Worm (Caenorhabditis elegans): ENCODE results near the gene ran-3.
A peak's percentile ranks its signal among the peaks of the same experiment; 100 is the strongest.

ran-3 gene

DNA sequence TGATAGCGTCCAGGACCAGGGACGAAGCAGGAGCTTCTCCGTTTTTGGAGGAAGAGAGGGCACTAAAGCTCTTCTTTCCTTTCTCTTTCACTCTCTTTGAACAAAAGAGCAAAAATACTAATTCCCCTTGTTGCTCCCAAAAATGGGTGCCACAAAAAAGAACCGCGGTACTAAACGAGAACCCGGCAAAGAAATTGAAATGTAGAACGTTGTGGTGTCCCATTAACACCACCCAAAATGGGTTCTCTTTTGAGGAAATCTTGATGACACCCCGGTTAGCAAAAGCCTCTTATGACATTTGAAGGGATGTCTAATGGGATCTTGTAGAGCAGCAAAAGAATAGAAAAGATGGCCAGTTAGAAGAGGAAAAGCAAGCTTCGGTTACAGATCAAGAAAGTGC, 10.1 kb downstream of the ran-3 start:
- TF ChIP-seq M03D4.4 (tag; optimal IDR thresholded peaks at IDR 0.05): no peak
- TF ChIP-seq lsy-2 (tag; optimal IDR thresholded peaks at IDR 0.05): no peak
- no peak for TF ChIP-seq nhr-12 (tag; optimal IDR thresholded peaks at IDR 0.05)
- TF ChIP-seq sptf-1 (tag; optimal IDR thresholded peaks at IDR 0.05): no peak
- TF ChIP-seq pha-4 (tag; optimal IDR thresholded peaks at IDR 0.05): no peak
- no peak for TF ChIP-seq unc-62 (GFP tag; optimal IDR thresholded peaks at IDR 0.05)
- TF ChIP-seq snpc-4 (tag; optimal IDR thresholded peaks at IDR 0.05): no peak
- TF ChIP-seq nhr-28 (tag; optimal IDR thresholded peaks at IDR 0.05): no peak
- no peak for TF ChIP-seq elt-1 (tag; optimal IDR thresholded peaks at IDR 0.05; ENCODE audit: borderline replicate concordance, insufficient read depth)

- TF ChIP-seq ces-1 (GFP tag; optimal IDR thresholded peaks at IDR 0.05) (peak; percentile 64), pha-4 (tag; optimal IDR thresholded peaks at IDR 0.05) (no peak)
Measured at ce11 chrII:8312012-8312411, 12.8 kb downstream of the ran-3 start.

- TF ChIP-seq unc-39 (tag; optimal IDR thresholded peaks at IDR 0.05): no peak
- TF ChIP-seq elt-3 (tag; optimal IDR thresholded peaks at IDR 0.05): no peak
- TF ChIP-seq ham-2 (GFP tag; optimal IDR thresholded peaks at IDR 0.05): no peak
- no peak for TF ChIP-seq mab-5 (tag; optimal IDR thresholded peaks at IDR 0.05)
- no peak for TF ChIP-seq cnd-1 (tag; optimal IDR thresholded peaks at IDR 0.05)
- TF ChIP-seq nhr-237 (tag; optimal IDR thresholded peaks at IDR 0.05): no peak
- no peak for TF ChIP-seq ztf-11 (tag; optimal IDR thresholded peaks at IDR 0.05)
- TF ChIP-seq M03D4.4 (tag; optimal IDR thresholded peaks at IDR 0.05): no peak
- no peak for TF ChIP-seq unc-62 (GFP tag; optimal IDR thresholded peaks at IDR 0.05)
- TF ChIP-seq nhr-12 (tag; optimal IDR thresholded peaks at IDR 0.05): no peak
- TF ChIP-seq mep-1 (tag; optimal IDR thresholded peaks at IDR 0.05): no peak
- no peak for TF ChIP-seq flh-1 (GFP tag; optimal IDR thresholded peaks at IDR 0.05)
- TF ChIP-seq lin-13 (tag; optimal IDR thresholded peaks at IDR 0.05): no peak
- TF ChIP-seq ceh-83 (GFP tag; optimal IDR thresholded peaks at IDR 0.05): no peak
Measured at ce11 chrII:8311484-8311883, 13.4 kb downstream of the ran-3 start.

ce11 chrII:8308314-8308713, 16.5 kb downstream of the ran-3 start:
- TF ChIP-seq unc-62 (GFP tag; optimal IDR thresholded peaks at IDR 0.05) (no peak), ceh-39 (tag; optimal IDR thresholded peaks at IDR 0.05) (no peak), nhr-76 (tag; optimal IDR thresholded peaks at IDR 0.05) (no peak), ces-1 (GFP tag; optimal IDR thresholded peaks at IDR 0.05) (no peak), elt-1 (tag; optimal IDR thresholded peaks at IDR 0.05; ENCODE audit: borderline replicate concordance, insufficient read depth) (no peak), tbx-8 (GFP tag; optimal IDR thresholded peaks at IDR 0.05) (no peak), sem-2 (GFP tag; optimal IDR thresholded peaks at IDR 0.05) (no peak), lsy-2 (tag; optimal IDR thresholded peaks at IDR 0.05) (no peak), M03D4.4 (tag; optimal IDR thresholded peaks at IDR 0.05) (no peak)

DNA sequence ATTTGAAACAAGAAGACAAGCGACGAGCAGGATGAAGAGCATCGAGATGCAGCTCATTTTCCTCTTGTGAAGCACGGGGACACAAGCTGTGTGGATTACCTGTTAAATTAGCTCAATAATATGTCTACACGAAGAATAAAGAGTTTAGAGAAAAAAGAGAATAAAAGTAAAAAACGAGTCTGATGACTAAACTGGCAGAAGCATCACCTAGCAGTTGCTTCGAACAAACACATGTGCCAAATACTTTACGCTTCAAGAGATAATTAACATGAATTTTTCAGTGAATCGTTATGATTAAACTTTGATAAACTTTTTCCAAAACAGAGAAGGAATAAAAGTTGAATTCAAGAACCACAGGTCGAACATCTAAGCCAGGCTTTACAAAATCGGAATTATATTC, 29.6 kb downstream of the ran-3 start, which contains the start of gene nlp-55:
Gene nlp-55, minus strand, starts transcription at position 101 of the 400 bp plus-strand sequence.
- TF ChIP-seq sem-2 (GFP tag; optimal IDR thresholded peaks at IDR 0.05): no peak
- no peak for TF ChIP-seq ceh-39 (tag; optimal IDR thresholded peaks at IDR 0.05)
- TF ChIP-seq nhr-28 (tag; optimal IDR thresholded peaks at IDR 0.05): no peak
- no peak for TF ChIP-seq pha-4 (tag; optimal IDR thresholded peaks at IDR 0.05)
- TF ChIP-seq ceh-83 (GFP tag; optimal IDR thresholded peaks at IDR 0.05): no peak
- no peak for TF ChIP-seq snpc-4 (tag; optimal IDR thresholded peaks at IDR 0.05)
- TF ChIP-seq zip-8 (tag; optimal IDR thresholded peaks at IDR 0.05): no peak

- TF ChIP-seq unc-120 (tag; optimal IDR thresholded peaks at IDR 0.05; ENCODE audit: poor library complexity, severe bottlenecking) (no peak), ceh-43 (GFP tag; optimal IDR thresholded peaks at IDR 0.05) (no peak), nhr-2 (tag; optimal IDR thresholded peaks at IDR 0.05) (no peak), nhr-237 (tag; optimal IDR thresholded peaks at IDR 0.05) (peak; percentile 22), ces-1 (GFP tag; optimal IDR thresholded peaks at IDR 0.05) (peak; percentile 39), mep-1 (tag; optimal IDR thresholded peaks at IDR 0.05) (peak; percentile 28), blmp-1 (tag; optimal IDR thresholded peaks at IDR 0.05) (no peak), nhr-76 (tag; optimal IDR thresholded peaks at IDR 0.05) (no peak), lsy-2 (tag; optimal IDR thresholded peaks at IDR 0.05) (peak; percentile 32)
Measured at ce11 chrII:8283158-8283717, 41.6 kb downstream of the ran-3 start, which contains the start of the genes nst-1 and cct-4. nst-1 (minus strand) TSS chrII:8283208. cct-4 (plus strand) TSS chrII:8283667.
